Fruit fly (Drosophila melanogaster) whole organism, embryonic: ENCODE results near the gene CG10948.

Source experiments
- ATbp ChIP-seq: fragments of 200-800 bp; sonication (Bioruptor generic); optimal IDR thresholded peaks from 2 replicates; lab custom pipeline; 2017; ENCODE audit warnings: missing biosample characterization, mild to moderate bottlenecking, missing genetic modification characterization, missing genetic modification reagents
- Atf-2 ChIP-seq: fragments of 200-800 bp; sonication (Bioruptor generic); optimal IDR thresholded peaks from 2 replicates; lab custom pipeline; 2016; ENCODE audit warnings: missing biosample characterization, missing genetic modification characterization
- CG11247 ChIP-seq: fragments of 200-800 bp; sonication (Bioruptor generic); IDR thresholded peaks from 2 replicates; pipeline ENCODE4 v1.3.6; 2022; ENCODE audit warnings: missing biosample characterization, missing genetic modification characterization
- CG11560 ChIP-seq: fragments of 200-800 bp; sonication (Bioruptor generic); IDR thresholded peaks from 3 replicates; pipeline ENCODE4 v1.3.6; 2022; ENCODE audit warnings: missing biosample characterization, missing genetic modification characterization
- CG14667 ChIP-seq: fragments of 200-800 bp; sonication (Bioruptor generic); IDR thresholded peaks from 2 replicates; pipeline ENCODE4 v1.3.6; 2022; ENCODE audit warnings: missing biosample characterization, missing genetic modification characterization
- CG14965 ChIP-seq: fragments of 200-800 bp; sonication (Bioruptor generic); optimal IDR thresholded peaks from 2 replicates; lab custom pipeline; 2016; ENCODE audit warnings: missing biosample characterization, missing genetic modification characterization, borderline replicate concordance
- CG18262 ChIP-seq: fragments of 200-800 bp; optimal IDR thresholded peaks from 3 replicates; lab custom pipeline; 2019; ENCODE audit warnings: missing biosample characterization, mild to moderate bottlenecking, missing genetic modification characterization, moderate library complexity
- CG2875 ChIP-seq: fragments of 200-800 bp; sonication (Bioruptor generic); optimal IDR thresholded peaks from 2 replicates; lab custom pipeline; 2017; ENCODE audit warnings: missing biosample characterization, mild to moderate bottlenecking, missing genetic modification characterization, missing genetic modification reagents
- CG30403 ChIP-seq: fragments of 200-800 bp; sonication (Bioruptor generic); optimal IDR thresholded peaks from 3 replicates; lab custom pipeline; 2016; ENCODE audit warnings: missing biosample characterization, missing genetic modification characterization
- CG31365 ChIP-seq: fragments of 200-800 bp; sonication (Bioruptor generic); optimal IDR thresholded peaks from 2 replicates; lab custom pipeline; 2018; ENCODE audit warnings: missing biosample characterization, mild to moderate bottlenecking, missing genetic modification characterization
- CG31388 ChIP-seq: fragments of 200-800 bp; sonication (Bioruptor generic); optimal IDR thresholded peaks from 2 replicates; lab custom pipeline; 2016; ENCODE audit warnings: missing biosample characterization, missing genetic modification characterization
- CG4707 ChIP-seq: fragments of 200-800 bp; sonication (Bioruptor generic); optimal IDR thresholded peaks from 2 replicates; lab custom pipeline; 2018; ENCODE audit warnings: missing biosample characterization, mild to moderate bottlenecking, missing genetic modification characterization, moderate library complexity
- CG6654 ChIP-seq: fragments of 200-800 bp; sonication (Bioruptor generic); optimal IDR thresholded peaks from 2 replicates; lab custom pipeline; 2017; ENCODE audit warnings: missing biosample characterization, mild to moderate bottlenecking, missing genetic modification characterization
- CG6683 ChIP-seq: fragments of 200-800 bp; sonication (Bioruptor generic); optimal IDR thresholded peaks from 2 replicates; lab custom pipeline; 2017; ENCODE audit warnings: missing biosample characterization, mild to moderate bottlenecking, missing genetic modification characterization, missing genetic modification reagents
- CG6765 ChIP-seq: fragments of 200-800 bp; sonication (Bioruptor generic); optimal IDR thresholded peaks from 3 replicates; lab custom pipeline; 2017; ENCODE audit warnings: missing biosample characterization, mild to moderate bottlenecking, missing genetic modification characterization
- CG6813 ChIP-seq: fragments of 200-800 bp; sonication (Bioruptor generic); optimal IDR thresholded peaks from 2 replicates; lab custom pipeline; 2017; ENCODE audit warnings: missing biosample characterization, missing genetic modification characterization, mild to moderate bottlenecking, moderate library complexity, missing genetic modification reagents
- CG7928 ChIP-seq: fragments of 200-800 bp; sonication (Bioruptor generic); optimal IDR thresholded peaks from 2 replicates; lab custom pipeline; 2017; ENCODE audit warnings: missing biosample characterization, mild to moderate bottlenecking, missing genetic modification characterization
- CG8290 ChIP-seq, 3 experiments: fragments of 200-800 bp; sonication (Bioruptor generic); optimal IDR thresholded peaks; 2 replicates each; lab custom pipeline; 2016 to 2019; ENCODE audit warnings: missing biosample characterization in 3 of 3, missing genetic modification characterization in 3 of 3, mild to moderate bottlenecking in 2 of 3, moderate library complexity in 1 of 3
- CG9817 ChIP-seq: fragments of 200-800 bp; sonication (Bioruptor generic); optimal IDR thresholded peaks from 2 replicates; lab custom pipeline; 2018; ENCODE audit warnings: missing biosample characterization, mild to moderate bottlenecking, missing genetic modification characterization, moderate library complexity
- CrebB ChIP-seq: fragments of 200-800 bp; sonication (Bioruptor generic); optimal IDR thresholded peaks from 3 replicates; lab custom pipeline; 2018; ENCODE audit warnings: missing biosample characterization, mild to moderate bottlenecking, missing genetic modification characterization
- Dek ChIP-seq: fragments of 200-800 bp; sonication (Bioruptor generic); optimal IDR thresholded peaks from 3 replicates; lab custom pipeline; 2019; ENCODE audit warnings: missing biosample characterization, mild to moderate bottlenecking, missing genetic modification characterization, moderate library complexity
- Lim3 ChIP-seq: fragments of 200-800 bp; sonication (Bioruptor generic); IDR thresholded peaks from 2 replicates; pipeline ENCODE4 v1.3.6; 2022; ENCODE audit warnings: missing biosample characterization, missing genetic modification characterization
- Lpt ChIP-seq: fragments of >200 bp; optimal IDR thresholded peaks from 2 replicates; lab custom pipeline; 2018; ENCODE audit warnings: missing biosample characterization, missing genetic modification characterization
- NC2β ChIP-seq: fragments of 200-800 bp; sonication (Bioruptor generic); optimal IDR thresholded peaks from 2 replicates; lab custom pipeline; 2016; ENCODE audit warnings: missing biosample characterization, missing genetic modification characterization
- Optix ChIP-seq: fragments of 200-800 bp; sonication (Bioruptor generic); IDR thresholded peaks from 3 replicates; pipeline ENCODE4 v1.3.6; 2022; ENCODE audit warnings: missing biosample characterization, missing genetic modification characterization
- Rx ChIP-seq: fragments of 200-800 bp; sonication (Bioruptor generic); IDR thresholded peaks from 2 replicates; pipeline ENCODE4 v1.3.6; 2022; ENCODE audit warnings: missing biosample characterization, missing genetic modification characterization
- Sox102F ChIP-seq: fragments of 200-800 bp; sonication (Bioruptor generic); optimal IDR thresholded peaks from 2 replicates; lab custom pipeline; 2018; ENCODE audit warnings: missing biosample characterization, mild to moderate bottlenecking, missing genetic modification characterization, moderate library complexity
- ash1 ChIP-seq: fragments of 200-800 bp; sonication (Bioruptor generic); optimal IDR thresholded peaks from 2 replicates; lab custom pipeline; 2018; ENCODE audit warnings: missing biosample characterization, mild to moderate bottlenecking, missing genetic modification characterization
- bsh ChIP-seq, 2 experiments: fragments of 200-800 bp; sonication (Bioruptor generic); optimal IDR thresholded peaks; 2 replicates each; lab custom pipeline; 2017 to 2018; ENCODE audit warnings: mild to moderate bottlenecking in 2 of 2, missing biosample characterization in 2 of 2, missing genetic modification characterization in 2 of 2, moderate library complexity in 1 of 2
- chinmo ChIP-seq: fragments of 200-800 bp; sonication (Bioruptor generic); IDR thresholded peaks from 4 replicates; pipeline ENCODE4 v1.3.6; 2022; ENCODE audit warnings: missing biosample characterization, missing genetic modification characterization; ENCODE audit not compliant: partially characterized antibody
- disco-r ChIP-seq: fragments of 200-800 bp; sonication (Bioruptor generic); optimal IDR thresholded peaks from 2 replicates; lab custom pipeline; 2016; ENCODE audit warnings: missing biosample characterization, missing genetic modification characterization
- grn ChIP-seq: fragments of 200-800 bp; sonication (Bioruptor generic); optimal IDR thresholded peaks from 3 replicates; lab custom pipeline; 2017; ENCODE audit warnings: missing biosample characterization, missing genetic modification characterization
- gt ChIP-seq: fragments of 200-800 bp; sonication (Bioruptor generic); IDR thresholded peaks from 2 replicates; pipeline ENCODE4 v1.3.6; 2022; ENCODE audit warnings: missing biosample characterization, missing genetic modification characterization
- ham ChIP-seq: fragments of 200-800 bp; sonication (Bioruptor generic); IDR thresholded peaks from 2 replicates; pipeline ENCODE4 v1.3.6; 2022; ENCODE audit warnings: missing biosample characterization, missing genetic modification characterization
- hth ChIP-seq: fragments of >200 bp; optimal IDR thresholded peaks from 2 replicates; lab custom pipeline; 2017; ENCODE audit warnings: inconsistent platforms
- jing ChIP-seq: fragments of 200-800 bp; sonication (Bioruptor generic); optimal IDR thresholded peaks from 2 replicates; lab custom pipeline; 2018; ENCODE audit warnings: missing biosample characterization, mild to moderate bottlenecking, missing genetic modification characterization
- knrl ChIP-seq: fragments of 200-800 bp; sonication (Bioruptor generic); IDR thresholded peaks from 3 replicates; pipeline ENCODE4 v1.3.6; 2022; ENCODE audit warnings: missing biosample characterization, missing genetic modification characterization; ENCODE audit not compliant: partially characterized antibody
- lab ChIP-seq: fragments of 200-800 bp; sonication (Bioruptor generic); optimal IDR thresholded peaks from 3 replicates; lab custom pipeline; 2017; ENCODE audit warnings: missing biosample characterization, missing genetic modification characterization, mild to moderate bottlenecking, moderate library complexity, missing genetic modification reagents
- sc ChIP-seq, 3 experiments: fragments of >200 bp in 2 of 3; fragments of 200-800 bp in 1 of 3; sonication (Bioruptor generic) in 1 of 3; optimal IDR thresholded peaks; 2 replicates in 2 of 3; 3 replicates in 1 of 3; lab custom pipeline; 2017; ENCODE audit warnings: mild to moderate bottlenecking in 1 of 3, missing biosample characterization in 1 of 3, missing genetic modification characterization in 1 of 3, missing genetic modification reagents in 1 of 3
- scrt ChIP-seq: fragments of 200-800 bp; sonication (Bioruptor generic); optimal IDR thresholded peaks from 2 replicates; lab custom pipeline; 2018; ENCODE audit warnings: missing biosample characterization, mild to moderate bottlenecking, missing genetic modification characterization, moderate library complexity
- toy ChIP-seq: fragments of 200-800 bp; sonication (Bioruptor generic); IDR thresholded peaks from 2 replicates; pipeline ENCODE4 v1.3.6; 2022; ENCODE audit warnings: missing biosample characterization, missing genetic modification characterization
- tup ChIP-seq: fragments of 200-800 bp; sonication (Bioruptor generic); optimal IDR thresholded peaks from 2 replicates; lab custom pipeline; 2016; ENCODE audit warnings: missing biosample characterization, mild to moderate bottlenecking, missing genetic modification characterization, moderate library complexity
- yki ChIP-seq: fragments of >200 bp; optimal IDR thresholded peaks from 3 replicates; lab custom pipeline; 2018
- zen ChIP-seq: fragments of 200-800 bp; sonication (Bioruptor generic); optimal IDR thresholded peaks from 3 replicates; lab custom pipeline; 2018; ENCODE audit warnings: missing biosample characterization, mild to moderate bottlenecking, missing genetic modification characterization, moderate library complexity
- zen2 ChIP-seq: fragments of 200-800 bp; sonication (Bioruptor generic); IDR thresholded peaks from 3 replicates; pipeline ENCODE4 v1.3.6; 2022; ENCODE audit warnings: missing biosample characterization, missing genetic modification characterization; ENCODE audit not compliant: partially characterized antibody

Gene CG10948

dm6 chr3L:12843056-12843799 is 6.7 kb downstream of the CG10948 start, which contains the start of gene nebu (continued):
- TF ChIP-seq CG11560 (tag; lab: Robert Waterston, UW) (no peak; the same call in 1 of the 3 replicates), CG30403 (GFP tag; lab: Kevin White, UChicago) (peak; percentile 96), Sox102F (GFP tag; lab: Kevin White, UChicago) (peak; percentile 95), Lim3 (peak; percentile 80; the same call in 1 of the 2 replicates), yki (lab: Kevin White, UChicago) (no peak)

DNA sequence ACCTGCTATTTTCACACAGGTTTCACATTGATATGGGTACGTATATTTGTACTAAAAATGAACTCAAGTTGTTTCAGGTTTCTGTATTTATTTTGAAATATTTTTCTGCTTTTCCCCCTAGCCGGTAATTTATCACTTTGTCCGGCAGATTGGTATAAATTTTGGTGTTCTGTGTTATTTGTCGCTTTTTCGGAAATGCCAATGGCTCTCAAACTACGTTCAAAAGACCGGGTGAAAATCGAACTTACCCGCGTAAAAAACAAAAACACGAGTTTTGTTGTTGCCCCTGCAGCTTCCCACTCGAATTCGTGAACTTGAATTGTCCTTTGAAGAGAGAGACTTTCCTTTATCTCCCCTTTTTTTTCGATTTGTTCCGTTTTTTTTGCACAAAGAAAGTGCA is 7.4 kb downstream of the CG10948 start:
- TF ChIP-seq CG31388 (GFP tag; lab: Kevin White, UChicago), result no peak
- peak; percentile 94 for TF ChIP-seq CG6654 (GFP tag; lab: Kevin White, UChicago)

DNA sequence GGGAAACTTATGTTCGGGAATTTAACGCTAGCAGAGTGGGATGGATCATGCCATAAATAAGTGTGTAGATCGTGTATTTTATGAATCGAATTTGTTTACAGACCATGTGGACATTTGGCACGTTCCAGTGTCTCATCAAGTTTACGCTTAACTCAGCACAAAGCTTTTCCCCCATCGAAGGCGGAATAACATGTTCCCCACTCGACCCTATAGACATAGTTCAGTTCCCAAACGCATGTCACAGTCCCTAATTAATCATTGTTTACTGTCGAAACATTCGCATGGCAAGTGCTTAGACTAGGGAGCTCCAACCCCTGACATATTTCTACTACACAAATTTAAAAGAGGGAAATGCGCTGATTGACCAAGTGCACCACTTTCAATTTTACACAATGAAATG is 8.5 kb downstream of the CG10948 start:
- TF ChIP-seq sc (optimal IDR thresholded peaks at IDR 0.05; lab: Kevin White, UChicago) (no peak), sc (GFP tag; optimal IDR thresholded peaks at IDR 0.05; lab: Kevin White, UChicago) (peak; percentile 22), CG6683 (GFP tag; lab: Kevin White, UChicago) (no peak), jing (GFP tag; lab: Kevin White, UChicago) (no peak), Lpt (GFP tag; lab: Kevin White, UChicago) (no peak), zen2 (no peak), Sox102F (GFP tag; lab: Kevin White, UChicago) (no peak), ATbp (GFP tag; lab: Kevin White, UChicago) (peak; percentile 3), NC2β (GFP tag; lab: Kevin White, UChicago) (no peak), grn (no peak), CG4707 (GFP tag; lab: Kevin White, UChicago) (no peak), Dek (tag; lab: Kevin White, UChicago) (no peak), ham (GFP tag; lab: Robert Waterston, UW) (no peak), chinmo (GFP tag; lab: Robert Waterston, UW) (0 out of 4 replicates have a peak, but pooled peaks have one; percentile 9), CG7928 (GFP tag; lab: Kevin White, UChicago) (no peak), CG6765 (no peak), tup (no peak), zen (tag; lab: Kevin White, UChicago) (no peak), knrl (no peak), Optix (GFP tag; lab: Robert Waterston, UW) (no peak), CG31365 (no peak), CG8290 (GFP tag; optimal IDR thresholded peaks at IDR 0.05; lab: Kevin White, UChicago) (no peak), CG8290 (tag; optimal IDR thresholded peaks at IDR 0.05; lab: Kevin White, UChicago) (peak in 1 of 2 experiments; percentile 33), hth (no peak), gt (GFP tag; lab: Robert Waterston, UW) (no peak), CG14965 (no peak), toy (GFP tag; lab: Robert Waterston, UW) (no peak), Rx (no peak), Atf-2 (no peak), CG18262 (tag; lab: Kevin White, UChicago) (no peak), CrebB (tag; lab: Kevin White, UChicago) (peak; percentile 8), CG11247 (GFP tag; lab: Robert Waterston, UW) (no peak), disco-r (GFP tag; lab: Kevin White, UChicago) (no peak), CG2875 (GFP tag; lab: Kevin White, UChicago) (no peak), ash1 (no peak), CG6813 (GFP tag; lab: Kevin White, UChicago) (peak; percentile 22), scrt (GFP tag; lab: Kevin White, UChicago) (no peak), bsh (GFP tag; optimal IDR thresholded peaks at IDR 0.05; lab: Kevin White, UChicago) (peak in 1 of 2 experiments; percentile 30), lab (GFP tag; lab: Kevin White, UChicago) (peak; percentile 22), CG14667 (GFP tag; lab: Robert Waterston, UW) (no peak), CG9817 (tag; lab: Kevin White, UChicago) (no peak)
